Worm (Caenorhabditis elegans) whole organism, mixed stage, embryonic: ENCODE results near the gene T28A8.2.

Source experiments
- M03D4.4 ChIP-seq: sonication (generic microtip); optimal IDR thresholded peaks from 2 replicates; lab custom pipeline; 2017; ENCODE audit warnings: mild to moderate bottlenecking, missing genetic modification characterization, missing compliant biosample characterization
- blmp-1 ChIP-seq: fragments of 150-350 bp; optimal IDR thresholded peaks from 2 replicates; lab custom pipeline; 2014; ENCODE audit warnings: missing biosample characterization, missing genetic modification characterization
- ceh-43 ChIP-seq: fragments of 200-800 bp; sonication (Bioruptor generic); optimal IDR thresholded peaks from 2 replicates; lab custom pipeline; 2018; ENCODE audit warnings: mild to moderate bottlenecking, missing genetic modification characterization, moderate library complexity, missing compliant biosample characterization
- ceh-83 ChIP-seq: fragments of 200-800 bp; sonication (Bioruptor generic); optimal IDR thresholded peaks from 2 replicates; lab custom pipeline; 2018; ENCODE audit warnings: mild to moderate bottlenecking, missing genetic modification characterization, missing compliant biosample characterization
- ces-1 ChIP-seq: fragments of 150-350 bp; optimal IDR thresholded peaks from 2 replicates; lab custom pipeline; 2014; ENCODE audit warnings: missing biosample characterization, missing genetic modification reagents, missing genetic modification characterization
- cnd-1 ChIP-seq: fragments of 200-800 bp; sonication (Bioruptor generic); optimal IDR thresholded peaks from 2 replicates; lab custom pipeline; 2018; ENCODE audit warnings: mild to moderate bottlenecking, missing genetic modification characterization, missing compliant biosample characterization
- drap-1 ChIP-seq: fragments of 200-800 bp; sonication (Bioruptor generic); optimal IDR thresholded peaks from 3 replicates; lab custom pipeline; 2018; ENCODE audit warnings: mild to moderate bottlenecking, missing genetic modification characterization, missing compliant biosample characterization
- elt-1 ChIP-seq: sonication (generic microtip); optimal IDR thresholded peaks from 2 replicates; lab custom pipeline; 2017; ENCODE audit warnings: missing genetic modification characterization, mild to moderate bottlenecking, missing compliant biosample characterization, antibody characterized with exemption, moderate library complexity, borderline replicate concordance; ENCODE audit not compliant: insufficient read depth
- flh-1 ChIP-seq: fragments of 200-800 bp; sonication (Bioruptor generic); optimal IDR thresholded peaks from 2 replicates; lab custom pipeline; 2018; ENCODE audit warnings: mild to moderate bottlenecking, missing genetic modification characterization, moderate library complexity, missing compliant biosample characterization
- ham-2 ChIP-seq: fragments of 200-800 bp; sonication (Bioruptor generic); optimal IDR thresholded peaks from 2 replicates; lab custom pipeline; 2018; ENCODE audit warnings: mild to moderate bottlenecking, missing genetic modification characterization, missing compliant biosample characterization
- hlh-1 ChIP-seq: fragments of 150-350 bp; optimal IDR thresholded peaks from 2 replicates; lab custom pipeline; 2014; ENCODE audit warnings: missing biosample characterization, missing genetic modification reagents, missing genetic modification characterization
- lin-13 ChIP-seq: fragments of 150-350 bp; optimal IDR thresholded peaks from 2 replicates; lab custom pipeline; 2014; ENCODE audit warnings: missing biosample characterization, missing genetic modification characterization
- lin-32 ChIP-seq: fragments of 200-800 bp; sonication (Bioruptor generic); optimal IDR thresholded peaks from 2 replicates; lab custom pipeline; 2018; ENCODE audit warnings: mild to moderate bottlenecking, missing genetic modification characterization, missing compliant biosample characterization
- lsy-2 ChIP-seq: fragments of 150-350 bp; optimal IDR thresholded peaks from 2 replicates; lab custom pipeline; 2014; ENCODE audit warnings: missing biosample characterization, missing genetic modification characterization
- mab-5 ChIP-seq: fragments of 150-350 bp; optimal IDR thresholded peaks from 2 replicates; lab custom pipeline; 2014; ENCODE audit warnings: missing biosample characterization, missing genetic modification characterization
- mep-1 ChIP-seq: fragments of 150-350 bp; optimal IDR thresholded peaks from 2 replicates; lab custom pipeline; 2017; ENCODE audit warnings: missing biosample characterization, missing genetic modification reagents, missing genetic modification characterization, inconsistent platforms
- mls-2 ChIP-seq: sonication (generic microtip); optimal IDR thresholded peaks from 2 replicates; lab custom pipeline; 2016; ENCODE audit warnings: mild to moderate bottlenecking, missing genetic modification characterization, moderate library complexity, missing compliant biosample characterization
- nhr-12 ChIP-seq: fragments of 150-350 bp; optimal IDR thresholded peaks from 2 replicates; lab custom pipeline; 2014; ENCODE audit warnings: missing biosample characterization, missing genetic modification characterization
- nhr-2 ChIP-seq: fragments of 150-350 bp; optimal IDR thresholded peaks from 2 replicates; lab custom pipeline; 2014; ENCODE audit warnings: missing biosample characterization, missing genetic modification characterization
- nhr-237 ChIP-seq: fragments of 150-350 bp; optimal IDR thresholded peaks from 2 replicates; lab custom pipeline; 2014; ENCODE audit warnings: missing biosample characterization, missing genetic modification characterization
- nhr-28 ChIP-seq: fragments of 150-350 bp; optimal IDR thresholded peaks from 2 replicates; lab custom pipeline; 2014; ENCODE audit warnings: missing biosample characterization, missing genetic modification characterization
- nhr-76 ChIP-seq: sonication (generic microtip); optimal IDR thresholded peaks from 2 replicates; lab custom pipeline; 2017; ENCODE audit warnings: missing biosample characterization, missing genetic modification characterization
- pha-4 ChIP-seq: fragments of 150-350 bp; optimal IDR thresholded peaks from 2 replicates; lab custom pipeline; 2018; ENCODE audit warnings: missing biosample characterization, missing genetic modification reagents, missing genetic modification characterization
- sem-2 ChIP-seq: fragments of 200-800 bp; sonication (Bioruptor generic); optimal IDR thresholded peaks from 2 replicates; lab custom pipeline; 2018; ENCODE audit warnings: mild to moderate bottlenecking, missing genetic modification characterization, missing compliant biosample characterization
- snpc-4 ChIP-seq: fragments of 150-350 bp; optimal IDR thresholded peaks from 2 replicates; lab custom pipeline; 2014; ENCODE audit warnings: missing biosample characterization, missing genetic modification characterization
- sptf-1 ChIP-seq: sonication (generic microtip); optimal IDR thresholded peaks from 2 replicates; lab custom pipeline; 2017; ENCODE audit warnings: mild to moderate bottlenecking, missing genetic modification characterization, moderate library complexity, missing compliant biosample characterization
- tbx-8 ChIP-seq: fragments of 200-800 bp; sonication (Bioruptor generic); optimal IDR thresholded peaks from 2 replicates; lab custom pipeline; 2018; ENCODE audit warnings: mild to moderate bottlenecking, missing genetic modification characterization, moderate library complexity, missing compliant biosample characterization
- unc-120 ChIP-seq: sonication (generic microtip); optimal IDR thresholded peaks from 2 replicates; lab custom pipeline; 2017; ENCODE audit warnings: missing genetic modification characterization, missing compliant biosample characterization; ENCODE audit not compliant: poor library complexity, severe bottlenecking
- unc-39 ChIP-seq: fragments of 150-350 bp; optimal IDR thresholded peaks from 2 replicates; lab custom pipeline; 2014; ENCODE audit warnings: missing biosample characterization, missing genetic modification characterization
- unc-62 ChIP-seq: fragments of 150-350 bp; optimal IDR thresholded peaks from 2 replicates; lab custom pipeline; 2014; ENCODE audit warnings: missing biosample characterization, missing genetic modification reagents, missing genetic modification characterization
- zip-8 ChIP-seq: fragments of 150-350 bp; optimal IDR thresholded peaks from 2 replicates; lab custom pipeline; 2014; ENCODE audit warnings: missing biosample characterization, missing genetic modification characterization
- ztf-11 ChIP-seq: fragments of 150-350 bp; optimal IDR thresholded peaks from 2 replicates; lab custom pipeline; 2014; ENCODE audit warnings: missing biosample characterization, missing genetic modification characterization

The T28A8.2 gene

DNA sequence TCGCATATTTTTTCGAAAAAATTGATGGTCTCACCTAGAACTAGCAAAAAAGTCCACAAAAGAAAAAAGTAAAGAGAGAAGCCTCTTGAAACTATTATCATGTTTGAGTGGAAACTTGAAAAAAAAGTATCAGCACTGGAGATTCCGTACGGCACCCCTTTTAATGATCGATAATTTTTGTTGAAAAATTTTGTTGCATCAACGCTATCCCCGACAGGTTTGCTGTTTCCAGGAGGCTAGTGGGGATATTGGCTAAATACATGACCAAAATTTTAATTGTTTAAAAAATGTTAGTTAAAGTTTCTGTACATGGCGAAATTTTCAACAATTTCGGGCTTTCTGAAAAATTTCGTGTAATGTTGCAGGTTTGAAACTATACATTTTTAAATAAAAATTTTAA lies at the start of gene T28A8.2:
Gene T28A8.2 (minus strand): TSS at position 101 of the 400 bp plus-strand sequence.
- TF ChIP-seq elt-1: no peak
- TF ChIP-seq nhr-76 (tag; lab: Kevin White, UChicago): no peak
- TF ChIP-seq hlh-1 (tag; lab: Kevin White, UChicago): no peak
- no peak for TF ChIP-seq nhr-237 (tag; lab: Kevin White, UChicago)
- TF ChIP-seq snpc-4 (tag; lab: Kevin White, UChicago): no peak
- no peak for TF ChIP-seq unc-39
- no peak for TF ChIP-seq ces-1 (GFP tag; lab: Kevin White, UChicago)
- no peak for TF ChIP-seq unc-62 (GFP tag; lab: Kevin White, UChicago)
- no peak for TF ChIP-seq ham-2 (GFP tag; lab: Kevin White, UChicago)
- no peak for TF ChIP-seq unc-120 (tag; lab: Kevin White, UChicago)
- no peak for TF ChIP-seq nhr-28 (tag; lab: Kevin White, UChicago)
- no peak for TF ChIP-seq flh-1 (GFP tag; lab: Kevin White, UChicago)
- no peak for TF ChIP-seq cnd-1 (tag; lab: Kevin White, UChicago)
- no peak for TF ChIP-seq lin-32
- TF ChIP-seq zip-8 (tag; lab: Kevin White, UChicago): no peak
- no peak for TF ChIP-seq sptf-1 (tag; lab: Kevin White, UChicago)
- TF ChIP-seq tbx-8 (GFP tag; lab: Kevin White, UChicago): no peak
- no peak for TF ChIP-seq mep-1 (tag; lab: Kevin White, UChicago)

ce11 chrIII:13544593-13544992 lies 49.1 kb upstream of the T28A8.2 start:
- TF ChIP-seq nhr-237 (tag; lab: Kevin White, UChicago): no peak
- TF ChIP-seq nhr-28 (tag; lab: Kevin White, UChicago): no peak
- no peak for TF ChIP-seq snpc-4 (tag; lab: Kevin White, UChicago)
- TF ChIP-seq ces-1 (GFP tag; lab: Kevin White, UChicago): no peak
- TF ChIP-seq mls-2 (tag; lab: Kevin White, UChicago): no peak
- no peak for TF ChIP-seq sem-2 (GFP tag; lab: Kevin White, UChicago)
- no peak for TF ChIP-seq lsy-2 (tag; lab: Kevin White, UChicago)
- TF ChIP-seq nhr-2 (tag; lab: Kevin White, UChicago): no peak
- no peak for TF ChIP-seq ham-2 (GFP tag; lab: Kevin White, UChicago)
- TF ChIP-seq pha-4 (tag; lab: Kevin White, UChicago): no peak
- no peak for TF ChIP-seq lin-13 (tag; lab: Kevin White, UChicago)
- TF ChIP-seq mep-1 (tag; lab: Kevin White, UChicago): no peak
- TF ChIP-seq unc-62 (GFP tag; lab: Kevin White, UChicago): no peak
- TF ChIP-seq ztf-11 (tag; lab: Kevin White, UChicago): no peak
- TF ChIP-seq blmp-1 (tag; lab: Kevin White, UChicago): no peak
- no peak for TF ChIP-seq unc-120 (tag; lab: Kevin White, UChicago)
- TF ChIP-seq tbx-8 (GFP tag; lab: Kevin White, UChicago): no peak
- TF ChIP-seq cnd-1 (tag; lab: Kevin White, UChicago): no peak
- TF ChIP-seq M03D4.4 (tag; lab: Kevin White, UChicago): no peak
- no peak for TF ChIP-seq mab-5 (tag; lab: Kevin White, UChicago)

- no peak for TF ChIP-seq mls-2 (tag; lab: Kevin White, UChicago)
- no peak for TF ChIP-seq blmp-1 (tag; lab: Kevin White, UChicago)
- TF ChIP-seq sptf-1 (tag; lab: Kevin White, UChicago): no peak
- no peak for TF ChIP-seq nhr-28 (tag; lab: Kevin White, UChicago)
- no peak for TF ChIP-seq mab-5 (tag; lab: Kevin White, UChicago)
- TF ChIP-seq drap-1 (GFP tag; lab: Kevin White, UChicago): no peak
- TF ChIP-seq ceh-83: no peak
- no peak for TF ChIP-seq unc-62 (GFP tag; lab: Kevin White, UChicago)
- no peak for TF ChIP-seq nhr-12 (tag; lab: Kevin White, UChicago)
- no peak for TF ChIP-seq lin-13 (tag; lab: Kevin White, UChicago)
- TF ChIP-seq, all 35 proteins: peak for 0
Observed at ce11 chrIII:13543434-13543833, 48.0 kb upstream of the T28A8.2 start, which contains the start of gene acs-5. acs-5 (minus strand) TSS chrIII:13543534.

ce11 chrIII:13542458-13542857 lies 47.0 kb upstream of the T28A8.2 start:
- TF ChIP-seq mep-1 (tag; lab: Kevin White, UChicago) (no peak), ztf-11 (tag; lab: Kevin White, UChicago) (no peak), zip-8 (tag; lab: Kevin White, UChicago) (no peak), unc-62 (GFP tag; lab: Kevin White, UChicago) (no peak), lin-32 (no peak), mab-5 (tag; lab: Kevin White, UChicago) (no peak), cnd-1 (tag; lab: Kevin White, UChicago) (no peak), tbx-8 (GFP tag; lab: Kevin White, UChicago) (no peak), lsy-2 (tag; lab: Kevin White, UChicago) (no peak), ham-2 (GFP tag; lab: Kevin White, UChicago) (no peak), ceh-43 (no peak), nhr-28 (tag; lab: Kevin White, UChicago) (no peak), snpc-4 (tag; lab: Kevin White, UChicago) (no peak), nhr-2 (tag; lab: Kevin White, UChicago) (no peak), blmp-1 (tag; lab: Kevin White, UChicago) (no peak), mls-2 (tag; lab: Kevin White, UChicago) (no peak)
- TF ChIP-seq, all 35 proteins: peak for 0
